Worm (Caenorhabditis elegans): Measurements from ENCODE around the gene fipr-9.

The fipr-9 gene

DNA sequence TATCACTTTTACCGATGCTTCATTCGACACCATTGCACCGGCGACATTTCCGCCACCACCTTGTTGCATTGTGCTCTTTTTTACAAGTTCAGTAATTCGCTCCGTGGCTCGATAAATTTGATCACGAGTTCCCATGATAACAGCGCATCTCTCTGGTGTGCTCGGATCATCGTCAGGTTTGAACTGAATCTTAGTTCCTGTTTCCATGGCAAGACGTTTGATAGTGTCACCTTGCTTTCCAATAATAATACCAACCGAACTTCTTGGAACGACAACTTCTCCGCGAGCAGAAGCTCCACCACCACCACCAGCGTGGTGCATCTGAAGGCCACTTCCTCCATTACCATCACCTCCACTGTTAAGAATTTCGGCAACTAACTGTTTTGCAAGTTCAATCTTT is 15.7 kb downstream of the fipr-9 start:
- no peak for TF ChIP-seq zip-8 (tag; optimal IDR thresholded peaks at IDR 0.05)
- TF ChIP-seq unc-62 (GFP tag; optimal IDR thresholded peaks at IDR 0.05) = no peak
- no peak for TF ChIP-seq lin-32 (GFP tag; optimal IDR thresholded peaks at IDR 0.05)
- TF ChIP-seq lin-13 (tag; optimal IDR thresholded peaks at IDR 0.05) = no peak
- no peak for TF ChIP-seq flh-1 (GFP tag; optimal IDR thresholded peaks at IDR 0.05)
- TF ChIP-seq blmp-1 (tag; optimal IDR thresholded peaks at IDR 0.05) = no peak
- no peak for TF ChIP-seq ztf-11 (tag; optimal IDR thresholded peaks at IDR 0.05)
- no peak for TF ChIP-seq nhr-28 (tag; optimal IDR thresholded peaks at IDR 0.05)
- TF ChIP-seq unc-120 (tag; optimal IDR thresholded peaks at IDR 0.05; ENCODE audit: poor library complexity, severe bottlenecking) = no peak

DNA sequence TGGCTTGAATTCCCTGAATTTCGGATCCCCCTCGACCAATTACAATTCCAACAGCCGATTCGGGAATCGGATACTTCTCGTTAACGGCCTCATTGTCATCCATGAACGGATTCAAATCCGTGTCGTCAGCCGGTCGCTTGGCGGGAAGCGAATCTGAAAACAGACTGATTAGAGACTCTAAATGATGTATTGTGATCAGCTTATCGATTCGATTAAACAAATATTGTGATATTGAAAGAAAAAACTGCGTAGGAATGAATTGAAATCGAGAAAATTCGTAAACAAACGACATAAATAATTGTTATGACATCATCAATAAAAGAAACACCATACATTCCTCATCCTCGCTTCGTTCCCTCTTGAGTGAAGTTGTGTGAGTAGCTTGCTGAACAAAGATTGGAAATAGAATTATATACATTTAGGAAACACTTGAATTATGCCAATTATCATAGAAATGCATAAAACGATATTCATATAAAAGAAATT is 16.5 kb downstream of the fipr-9 start:
- TF ChIP-seq hlh-1 (tag; optimal IDR thresholded peaks at IDR 0.05) = no peak
- TF ChIP-seq cnd-1 (tag; optimal IDR thresholded peaks at IDR 0.05) = no peak
- no peak for TF ChIP-seq nhr-237 (tag; optimal IDR thresholded peaks at IDR 0.05)
- no peak for TF ChIP-seq ham-2 (GFP tag; optimal IDR thresholded peaks at IDR 0.05)
- TF ChIP-seq ceh-83 (GFP tag; optimal IDR thresholded peaks at IDR 0.05) = no peak
- no peak for TF ChIP-seq mep-1 (tag; optimal IDR thresholded peaks at IDR 0.05)
- no peak for TF ChIP-seq nhr-76 (tag; optimal IDR thresholded peaks at IDR 0.05)
- TF ChIP-seq ztf-11 (tag; optimal IDR thresholded peaks at IDR 0.05) = no peak
- TF ChIP-seq nhr-28 (tag; optimal IDR thresholded peaks at IDR 0.05) = no peak

- TF ChIP-seq nhr-2 (tag; optimal IDR thresholded peaks at IDR 0.05) (no peak), ces-1 (GFP tag; optimal IDR thresholded peaks at IDR 0.05) (peak; percentile 7), ceh-39 (tag; optimal IDR thresholded peaks at IDR 0.05) (no peak), mep-1 (tag; optimal IDR thresholded peaks at IDR 0.05) (peak; percentile 42), ceh-83 (GFP tag; optimal IDR thresholded peaks at IDR 0.05) (no peak), pha-4 (tag; optimal IDR thresholded peaks at IDR 0.05) (peak; percentile 8), snpc-4 (tag; optimal IDR thresholded peaks at IDR 0.05) (no peak), sptf-1 (tag; optimal IDR thresholded peaks at IDR 0.05) (peak; percentile 46), lin-13 (tag; optimal IDR thresholded peaks at IDR 0.05) (peak; percentile 2), flh-1 (GFP tag; optimal IDR thresholded peaks at IDR 0.05) (no peak), lsy-2 (tag; optimal IDR thresholded peaks at IDR 0.05) (peak; percentile 31), mab-5 (tag; optimal IDR thresholded peaks at IDR 0.05) (no peak)
Observed at ce11 chrV:10238665-10239064, 17.2 kb downstream of the fipr-9 start, which contains the start of gene fubl-1. Gene fubl-1, minus strand, starts transcription at chrV:10238866.

ce11 chrV:10239861-10240260 is 18.4 kb downstream of the fipr-9 start, which contains the start of gene fipr-8:
Gene fipr-8, minus strand, starts transcription at chrV:10239961.
- TF ChIP-seq sptf-1 (tag; optimal IDR thresholded peaks at IDR 0.05) (no peak), unc-62 (GFP tag; optimal IDR thresholded peaks at IDR 0.05) (no peak), unc-39 (tag; optimal IDR thresholded peaks at IDR 0.05) (no peak), mep-1 (tag; optimal IDR thresholded peaks at IDR 0.05) (no peak), pha-4 (tag; optimal IDR thresholded peaks at IDR 0.05) (no peak), ztf-11 (tag; optimal IDR thresholded peaks at IDR 0.05) (no peak), ces-1 (GFP tag; optimal IDR thresholded peaks at IDR 0.05) (no peak), nhr-2 (tag; optimal IDR thresholded peaks at IDR 0.05) (no peak), snpc-4 (tag; optimal IDR thresholded peaks at IDR 0.05) (no peak), blmp-1 (tag; optimal IDR thresholded peaks at IDR 0.05) (no peak), tbx-8 (GFP tag; optimal IDR thresholded peaks at IDR 0.05) (no peak), zip-8 (tag; optimal IDR thresholded peaks at IDR 0.05) (no peak), bed-3 (GFP tag; optimal IDR thresholded peaks at IDR 0.05) (no peak)

DNA sequence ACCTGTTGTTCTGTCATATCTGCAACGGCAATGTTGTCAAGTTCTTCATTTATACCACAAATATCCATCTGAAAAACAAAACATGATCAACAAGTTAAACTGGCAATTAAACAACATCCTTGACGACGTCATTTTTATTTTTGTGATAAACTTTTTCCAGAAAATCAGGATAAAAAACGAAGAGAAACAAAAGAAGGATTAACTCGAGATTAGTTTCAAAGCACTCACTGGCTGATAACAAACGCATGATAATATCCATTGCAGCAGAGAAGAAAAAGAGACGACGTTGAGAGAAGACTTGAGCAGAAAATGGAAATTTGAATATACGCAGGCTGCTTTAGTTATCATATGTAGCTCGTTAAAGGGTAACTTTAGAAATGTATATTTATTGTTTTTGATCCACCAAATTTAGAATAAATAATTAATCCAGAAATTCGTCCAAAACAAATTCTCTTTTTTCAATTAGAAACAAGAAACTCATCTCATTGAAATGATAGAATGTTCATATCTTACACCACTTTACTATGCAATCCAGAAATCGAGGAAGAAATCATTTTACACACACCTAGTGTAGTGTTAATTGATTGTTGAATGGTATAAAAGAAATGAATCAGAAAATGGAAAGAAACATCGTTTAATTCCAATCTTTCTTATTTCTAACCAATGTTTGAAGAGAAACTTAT is 19.8 kb downstream of the fipr-9 start, which contains the start of the genes C12D8.21 and col-148:
C12D8.21 (minus strand) TSS at position 68 of the 683 bp plus-strand sequence.
col-148 (plus strand) TSS at position 633 of the 683 bp plus-strand sequence.
- TF ChIP-seq unc-39 (tag; optimal IDR thresholded peaks at IDR 0.05) = no peak
- no peak for TF ChIP-seq ces-1 (GFP tag; optimal IDR thresholded peaks at IDR 0.05)
- no peak for TF ChIP-seq lsy-2 (tag; optimal IDR thresholded peaks at IDR 0.05)

ce11 chrV:10243105-10243504 is 21.6 kb downstream of the fipr-9 start, which contains the start of gene C12D8.9:
Gene C12D8.9, minus strand, starts transcription at chrV:10243205.
- no peak for TF ChIP-seq unc-39 (tag; optimal IDR thresholded peaks at IDR 0.05)
- no peak for TF ChIP-seq nhr-28 (tag; optimal IDR thresholded peaks at IDR 0.05)
- no peak for TF ChIP-seq blmp-1 (tag; optimal IDR thresholded peaks at IDR 0.05)
- no peak for TF ChIP-seq unc-62 (GFP tag; optimal IDR thresholded peaks at IDR 0.05)
- no peak for TF ChIP-seq nhr-12 (tag; optimal IDR thresholded peaks at IDR 0.05)
- no peak for TF ChIP-seq ceh-43 (GFP tag; optimal IDR thresholded peaks at IDR 0.05)
- no peak for TF ChIP-seq nhr-237 (tag; optimal IDR thresholded peaks at IDR 0.05)
- TF ChIP-seq snpc-4 (tag; optimal IDR thresholded peaks at IDR 0.05) = no peak
- TF ChIP-seq pha-4 (tag; optimal IDR thresholded peaks at IDR 0.05) = no peak
- no peak for TF ChIP-seq ces-1 (GFP tag; optimal IDR thresholded peaks at IDR 0.05)
- no peak for TF ChIP-seq sptf-1 (tag; optimal IDR thresholded peaks at IDR 0.05)
- no peak for TF ChIP-seq elt-3 (tag; optimal IDR thresholded peaks at IDR 0.05)
- TF ChIP-seq unc-120 (tag; optimal IDR thresholded peaks at IDR 0.05; ENCODE audit: poor library complexity, severe bottlenecking) = no peak
- no peak for TF ChIP-seq flh-1 (GFP tag; optimal IDR thresholded peaks at IDR 0.05)
- TF ChIP-seq ztf-11 (tag; optimal IDR thresholded peaks at IDR 0.05) = no peak
- no peak for TF ChIP-seq lsy-2 (tag; optimal IDR thresholded peaks at IDR 0.05)

Measured in whole organism, mixed stage, embryonic.